Fruit fly (Drosophila melanogaster) whole organism, embryonic: ENCODE measurements around the gene GlcAT-P.

Experiments used
- Atf6 ChIP-seq: fragments of 200-800 bp; sonication (Bioruptor generic); IDR thresholded peaks from 2 replicates; pipeline ENCODE4 v1.3.6; 2022; ENCODE audit warnings: missing biosample characterization, missing genetic modification characterization
- BEAF-32 ChIP-seq: fragments of 200-800 bp; sonication (Bioruptor generic); optimal IDR thresholded peaks from 3 replicates; lab custom pipeline; 2017; ENCODE audit warnings: missing biosample characterization, missing genetic modification characterization, mild to moderate bottlenecking, moderate library complexity, missing genetic modification reagents
- CG10565 ChIP-seq: fragments of 200-800 bp; sonication (Bioruptor generic); optimal IDR thresholded peaks from 3 replicates; lab custom pipeline; 2016; ENCODE audit warnings: missing biosample characterization, mild to moderate bottlenecking, missing genetic modification characterization
- CG10654 ChIP-seq: fragments of 200-800 bp; sonication (Bioruptor generic); optimal IDR thresholded peaks from 2 replicates; lab custom pipeline; 2016; ENCODE audit warnings: missing biosample characterization, missing genetic modification characterization
- CG10959 ChIP-seq: fragments of 200-800 bp; sonication (Bioruptor generic); IDR thresholded peaks from 2 replicates; pipeline ENCODE4 v1.3.6; 2022; ENCODE audit warnings: missing biosample characterization, missing genetic modification characterization
- CG11456 ChIP-seq: fragments of 200-800 bp; sonication (Bioruptor generic); IDR thresholded peaks from 3 replicates; pipeline ENCODE4 v1.3.6; 2022; ENCODE audit warnings: missing biosample characterization, missing genetic modification characterization
- CG11695 ChIP-seq: fragments of 200-800 bp; sonication (Bioruptor generic); IDR thresholded peaks from 3 replicates; pipeline ENCODE4 v1.3.6; 2022; ENCODE audit warnings: missing biosample characterization, missing genetic modification characterization
- CG12071 ChIP-seq: fragments of 200-800 bp; sonication (Bioruptor generic); optimal IDR thresholded peaks from 3 replicates; lab custom pipeline; 2018; ENCODE audit warnings: missing biosample characterization, mild to moderate bottlenecking, missing genetic modification characterization
- CG12744 ChIP-seq: fragments of 200-800 bp; sonication (Bioruptor generic); optimal IDR thresholded peaks from 2 replicates; lab custom pipeline; 2016; ENCODE audit warnings: missing biosample characterization, missing genetic modification characterization
- CG14667 ChIP-seq: fragments of 200-800 bp; sonication (Bioruptor generic); IDR thresholded peaks from 2 replicates; pipeline ENCODE4 v1.3.6; 2022; ENCODE audit warnings: missing biosample characterization, missing genetic modification characterization
- CG15479 ChIP-seq: fragments of 200-800 bp; sonication (Bioruptor generic); optimal IDR thresholded peaks from 3 replicates; lab custom pipeline; 2019; ENCODE audit warnings: missing biosample characterization, mild to moderate bottlenecking, missing genetic modification characterization, moderate library complexity
- CG1602 ChIP-seq: fragments of 200-800 bp; sonication (Bioruptor generic); optimal IDR thresholded peaks from 3 replicates; lab custom pipeline; 2016; ENCODE audit warnings: missing biosample characterization, missing genetic modification characterization
- CG16813 ChIP-seq: fragments of 200-800 bp; sonication (Bioruptor generic); IDR thresholded peaks from 3 replicates; pipeline ENCODE4 v1.3.6; 2022; ENCODE audit warnings: missing biosample characterization, missing genetic modification characterization; ENCODE audit not compliant: partially characterized antibody
- CG18262 ChIP-seq: fragments of 200-800 bp; optimal IDR thresholded peaks from 3 replicates; lab custom pipeline; 2019; ENCODE audit warnings: missing biosample characterization, mild to moderate bottlenecking, missing genetic modification characterization, moderate library complexity
- CG32767 ChIP-seq: fragments of 200-800 bp; sonication (Bioruptor generic); IDR thresholded peaks from 2 replicates; pipeline ENCODE4 v1.3.6; 2022; ENCODE audit warnings: missing biosample characterization, missing genetic modification characterization
- CG4360 ChIP-seq: fragments of 200-800 bp; sonication (Bioruptor generic); IDR thresholded peaks from 2 replicates; pipeline ENCODE4 v1.3.6; 2022; ENCODE audit warnings: missing biosample characterization, missing genetic modification characterization
- CG4854 ChIP-seq: fragments of 200-800 bp; sonication (Bioruptor generic); optimal IDR thresholded peaks from 2 replicates; lab custom pipeline; 2016; ENCODE audit warnings: missing biosample characterization, missing genetic modification characterization, inconsistent platforms
- CG7839 ChIP-seq: fragments of 200-800 bp; sonication (Bioruptor generic); optimal IDR thresholded peaks from 3 replicates; lab custom pipeline; 2018; ENCODE audit warnings: missing biosample characterization, mild to moderate bottlenecking, missing genetic modification characterization, moderate library complexity
- CG7963 ChIP-seq: fragments of 200-800 bp; sonication (Bioruptor generic); IDR thresholded peaks from 3 replicates; pipeline ENCODE4 v1.3.6; 2022; ENCODE audit warnings: missing biosample characterization, missing genetic modification characterization; ENCODE audit not compliant: partially characterized antibody
- CG8089 ChIP-seq: fragments of 200-800 bp; sonication (Bioruptor generic); optimal IDR thresholded peaks from 3 replicates; lab custom pipeline; 2016; ENCODE audit warnings: missing biosample characterization, missing genetic modification characterization
- CG8290 ChIP-seq, 3 experiments: fragments of 200-800 bp; sonication (Bioruptor generic); optimal IDR thresholded peaks; 2 replicates each; lab custom pipeline; 2016 to 2019; ENCODE audit warnings: missing biosample characterization in 3 of 3, missing genetic modification characterization in 3 of 3, mild to moderate bottlenecking in 2 of 3, moderate library complexity in 1 of 3
- CG8359 ChIP-seq: fragments of 200-800 bp; sonication (Bioruptor generic); optimal IDR thresholded peaks from 2 replicates; lab custom pipeline; 2017; ENCODE audit warnings: missing biosample characterization, mild to moderate bottlenecking, missing genetic modification characterization, borderline replicate concordance
- CG8478 ChIP-seq: fragments of >200 bp; optimal IDR thresholded peaks from 2 replicates; lab custom pipeline; 2018
- CkIIα-i1 ChIP-seq: fragments of 200-800 bp; sonication (Bioruptor generic); IDR thresholded peaks from 2 replicates; pipeline ENCODE4 v1.3.6; 2022; ENCODE audit warnings: missing biosample characterization, missing genetic modification characterization
- D19A ChIP-seq: fragments of 200-800 bp; optimal IDR thresholded peaks from 3 replicates; lab custom pipeline; 2019; ENCODE audit warnings: missing biosample characterization, mild to moderate bottlenecking, missing genetic modification characterization, moderate library complexity
- Doc3 ChIP-seq: fragments of 200-800 bp; sonication (Bioruptor generic); IDR thresholded peaks from 3 replicates; pipeline ENCODE4 v1.3.6; 2022; ENCODE audit warnings: missing biosample characterization, missing genetic modification characterization; ENCODE audit not compliant: partially characterized antibody
- Dp ChIP-seq: fragments of 200-800 bp; sonication (Bioruptor generic); optimal IDR thresholded peaks from 2 replicates; lab custom pipeline; 2018; ENCODE audit warnings: missing biosample characterization, mild to moderate bottlenecking, missing genetic modification characterization, moderate library complexity
- Drgx ChIP-seq: fragments of 200-800 bp; sonication (Bioruptor generic); IDR thresholded peaks from 2 replicates; pipeline ENCODE4 v1.3.6; 2022; ENCODE audit warnings: missing biosample characterization, missing genetic modification characterization
- Elba2 ChIP-seq: fragments of 200-800 bp; sonication (Bioruptor generic); optimal IDR thresholded peaks from 3 replicates; lab custom pipeline; 2016; ENCODE audit warnings: missing biosample characterization, missing genetic modification characterization
- Jarid2 ChIP-seq: fragments of 200-800 bp; sonication (Bioruptor generic); optimal IDR thresholded peaks from 3 replicates; lab custom pipeline; 2017; ENCODE audit warnings: mild to moderate bottlenecking, missing biosample characterization, missing genetic modification reagents, missing genetic modification characterization
- Scr ChIP-seq: fragments of 200-800 bp; sonication (Bioruptor generic); IDR thresholded peaks from 2 replicates; pipeline ENCODE4 v1.3.6; 2022; ENCODE audit warnings: missing biosample characterization, missing genetic modification characterization; ENCODE audit not compliant: partially characterized antibody
- ab ChIP-seq: fragments of 200-800 bp; sonication (Bioruptor generic); optimal IDR thresholded peaks from 2 replicates; lab custom pipeline; 2016; ENCODE audit warnings: missing biosample characterization, missing genetic modification characterization
- ase ChIP-seq: fragments of 200-800 bp; sonication (Bioruptor generic); IDR thresholded peaks from 3 replicates; pipeline ENCODE4 v1.3.6; 2022; ENCODE audit warnings: missing biosample characterization, missing genetic modification characterization
- ash1 ChIP-seq: fragments of 200-800 bp; sonication (Bioruptor generic); optimal IDR thresholded peaks from 2 replicates; lab custom pipeline; 2018; ENCODE audit warnings: missing biosample characterization, mild to moderate bottlenecking, missing genetic modification characterization
- bigmax ChIP-seq: fragments of 200-800 bp; sonication (Bioruptor generic); optimal IDR thresholded peaks from 2 replicates; lab custom pipeline; 2018; ENCODE audit warnings: missing biosample characterization, mild to moderate bottlenecking, missing genetic modification characterization
- emc ChIP-seq: fragments of 200-800 bp; sonication (Bioruptor generic); optimal IDR thresholded peaks from 2 replicates; lab custom pipeline; 2016; ENCODE audit warnings: missing biosample characterization, missing genetic modification characterization
- fd96Cb ChIP-seq: fragments of 200-800 bp; sonication (Bioruptor generic); optimal IDR thresholded peaks from 2 replicates; lab custom pipeline; 2018; ENCODE audit warnings: missing biosample characterization, mild to moderate bottlenecking, missing genetic modification characterization, moderate library complexity
- fru ChIP-seq: fragments of >200 bp; optimal IDR thresholded peaks from 2 replicates; lab custom pipeline; 2017
- ftz-f1 ChIP-seq: fragments of 200-800 bp; sonication (Bioruptor generic); optimal IDR thresholded peaks from 2 replicates; lab custom pipeline; 2016; ENCODE audit warnings: missing biosample characterization, missing genetic modification characterization
- hb ChIP-seq: fragments of 200-800 bp; sonication (Bioruptor generic); IDR thresholded peaks from 3 replicates; pipeline ENCODE4 v1.3.6; 2022; ENCODE audit warnings: missing biosample characterization, missing genetic modification characterization; ENCODE audit not compliant: partially characterized antibody
- hbn ChIP-seq: fragments of 200-800 bp; sonication (Bioruptor generic); IDR thresholded peaks from 2 replicates; pipeline ENCODE4 v1.3.6; 2022; ENCODE audit warnings: missing biosample characterization, missing genetic modification characterization; ENCODE audit not compliant: partially characterized antibody
- jumu ChIP-seq: fragments of 200-800 bp; sonication (Bioruptor generic); optimal IDR thresholded peaks from 3 replicates; lab custom pipeline; 2016; ENCODE audit warnings: missing biosample characterization, missing genetic modification characterization
- org-1 ChIP-seq: fragments of 200-800 bp; sonication (Bioruptor generic); optimal IDR thresholded peaks from 2 replicates; lab custom pipeline; 2017; ENCODE audit warnings: missing biosample characterization, missing genetic modification characterization
- schlank ChIP-seq: fragments of 200-800 bp; sonication (Bioruptor generic); optimal IDR thresholded peaks from 2 replicates; lab custom pipeline; 2018; ENCODE audit warnings: missing biosample characterization, mild to moderate bottlenecking, missing genetic modification characterization
- sens ChIP-seq: fragments of 200-800 bp; sonication (Bioruptor generic); peaks from one replicate; lab custom pipeline; 2016; ENCODE audit warnings: missing biosample characterization, missing genetic modification characterization
- sqz ChIP-seq: fragments of 200-800 bp; sonication (Bioruptor generic); optimal IDR thresholded peaks from 3 replicates; lab custom pipeline; 2018; ENCODE audit warnings: missing biosample characterization, mild to moderate bottlenecking, missing genetic modification characterization
- tin ChIP-seq: fragments of 200-800 bp; sonication (Bioruptor generic); optimal IDR thresholded peaks from 3 replicates; lab custom pipeline; 2016; ENCODE audit warnings: missing biosample characterization, missing genetic modification characterization
- trh ChIP-seq: fragments of 200-800 bp; sonication (Bioruptor generic); optimal IDR thresholded peaks from 2 replicates; lab custom pipeline; 2016; ENCODE audit warnings: missing biosample characterization, missing genetic modification characterization
- wek ChIP-seq: fragments of 200-800 bp; sonication (Bioruptor generic); optimal IDR thresholded peaks from 3 replicates; lab custom pipeline; 2018; ENCODE audit warnings: missing biosample characterization, mild to moderate bottlenecking, missing genetic modification characterization, moderate library complexity

Gene GlcAT-P

DNA sequence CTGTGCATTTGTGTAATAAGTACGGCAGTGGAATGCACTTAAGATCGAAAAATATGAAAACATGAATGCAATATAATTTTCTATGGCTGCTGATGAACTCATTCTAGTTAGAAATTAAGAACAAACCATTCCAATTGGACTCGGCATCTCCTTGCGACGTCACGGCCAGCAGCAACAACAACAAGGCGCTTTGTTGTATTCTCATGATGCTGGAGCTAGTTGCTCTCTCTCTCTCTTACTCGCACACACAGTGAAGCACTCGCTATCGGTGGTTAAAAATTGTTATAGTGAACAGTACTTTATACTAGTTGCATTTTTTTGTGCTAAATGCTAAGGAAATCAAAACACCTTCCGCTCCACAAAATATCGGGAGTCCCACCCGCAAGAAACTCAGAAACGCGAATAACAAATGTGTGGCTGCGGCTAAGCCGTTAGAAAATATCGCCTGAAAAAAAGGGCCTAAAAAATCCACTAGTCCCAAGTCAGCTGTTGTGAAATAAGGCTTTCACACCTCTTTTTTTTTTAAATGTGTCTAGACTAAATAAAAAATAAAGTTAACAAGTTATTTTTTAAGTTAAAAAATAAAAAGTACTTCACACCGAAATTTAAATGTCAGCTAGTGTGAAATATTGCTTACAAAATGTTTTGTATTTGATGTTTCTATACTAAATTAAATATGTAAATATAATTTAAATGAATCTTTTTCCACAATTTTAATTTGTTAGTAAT, 8.4 kb upstream of the GlcAT-P start, which contains the start of gene Plod (continued):
- TF ChIP-seq org-1 (GFP tag; lab: Kevin White, UChicago) = no peak
- TF ChIP-seq ash1 = no peak
- TF ChIP-seq emc = no peak
- TF ChIP-seq CG12744 (GFP tag; lab: Kevin White, UChicago) = no peak
- TF ChIP-seq CG1602 (GFP tag; lab: Kevin White, UChicago) = peak; percentile 43
- TF ChIP-seq Atf6 (GFP tag; lab: Robert Waterston, UW) = peak; percentile 58
- no peak; the same call in 2 of the 3 replicates for TF ChIP-seq hb (GFP tag; lab: Robert Waterston, UW)
- no peak for TF ChIP-seq CG15479 (GFP tag; lab: Kevin White, UChicago)
- TF ChIP-seq CG8478 (lab: Kevin White, UChicago) = no peak
- no peak for TF ChIP-seq bigmax (GFP tag; lab: Kevin White, UChicago)
- TF ChIP-seq ab (GFP tag; lab: Kevin White, UChicago) = no peak
- peak; percentile 34 for TF ChIP-seq Dp (GFP tag; lab: Kevin White, UChicago)
- TF ChIP-seq CG18262 (tag; lab: Kevin White, UChicago) = peak; percentile 48
- peak; percentile 55 for TF ChIP-seq sqz (GFP tag; lab: Kevin White, UChicago)
- TF ChIP-seq CG11695 = no peak
- no peak for TF ChIP-seq CG4854 (GFP tag; lab: Kevin White, UChicago)
- 0 out of 2 replicates have a peak, but pooled peaks have one; percentile 25 for TF ChIP-seq CG32767
- TF ChIP-seq ase (GFP tag; lab: Robert Waterston, UW) = no peak
- TF ChIP-seq Jarid2 (GFP tag; lab: Kevin White, UChicago) = peak; percentile 88
- TF ChIP-seq schlank = peak; percentile 21
- no peak for TF ChIP-seq CG14667 (GFP tag; lab: Robert Waterston, UW)
- peak; percentile 61 for TF ChIP-seq Drgx (GFP tag; lab: Robert Waterston, UW)
- peak; percentile 92 for TF ChIP-seq sens (GFP tag; lab: Kevin White, UChicago)
- no peak for TF ChIP-seq CG8089
- TF ChIP-seq CG7839 (tag; lab: Kevin White, UChicago) = peak; percentile 65
- peak; percentile 35 for TF ChIP-seq tin (GFP tag; lab: Kevin White, UChicago)
- peak; percentile 24 for TF ChIP-seq CG12071 (GFP tag; lab: Kevin White, UChicago)
- TF ChIP-seq CG10565 (GFP tag; lab: Kevin White, UChicago) = no peak
- TF ChIP-seq CG10959 (GFP tag; lab: Robert Waterston, UW) = no peak
- TF ChIP-seq hbn (GFP tag; lab: Robert Waterston, UW) = 0 out of 2 replicates have a peak, but pooled peaks have one; percentile 26
- TF ChIP-seq ftz-f1 (GFP tag; lab: Kevin White, UChicago) = no peak
- TF ChIP-seq fd96Cb (tag; lab: Kevin White, UChicago) = peak; percentile 17
- TF ChIP-seq fru = no peak
- no peak for TF ChIP-seq Doc3 (GFP tag; lab: Robert Waterston, UW)
- TF ChIP-seq jumu (GFP tag; lab: Kevin White, UChicago) = no peak
- peak; percentile 38 for TF ChIP-seq wek (GFP tag; lab: Kevin White, UChicago)
- TF ChIP-seq Elba2 = no peak
- no peak for TF ChIP-seq CG8359 (GFP tag; lab: Kevin White, UChicago)
- peak; percentile 38; the same call in 1 of the 3 replicates for TF ChIP-seq CG11456 (GFP tag; lab: Robert Waterston, UW)
- TF ChIP-seq D19A = peak; percentile 15
- TF ChIP-seq BEAF-32 (GFP tag; lab: Kevin White, UChicago) = peak; percentile 56
- TF ChIP-seq trh (GFP tag; lab: Kevin White, UChicago) = no peak
- peak; percentile 37; the same call in 1 of the 2 replicates for TF ChIP-seq Scr (GFP tag; lab: Robert Waterston, UW)
- no peak for TF ChIP-seq CG8290 (GFP tag; optimal IDR thresholded peaks at IDR 0.05; lab: Kevin White, UChicago)
- no peak for TF ChIP-seq CG8290 (tag; optimal IDR thresholded peaks at IDR 0.05; lab: Kevin White, UChicago)
- TF ChIP-seq CG16813 (GFP tag; lab: Robert Waterston, UW) = no peak
- TF ChIP-seq CG10654 (GFP tag; lab: Kevin White, UChicago) = peak; percentile 23
- peak; percentile 99 for TF ChIP-seq CG4360 (GFP tag; lab: Robert Waterston, UW)
- peak; percentile 17; the same call in 1 of the 3 replicates for TF ChIP-seq CG7963 (GFP tag; lab: Robert Waterston, UW)
- no peak for TF ChIP-seq CkIIα-i1
